Worm (Caenorhabditis elegans) whole organism, L4 larva: ENCODE results near the gene sdz-38.
A peak's percentile ranks its signal among the peaks of the same experiment; 100 is the strongest.

Experiments
- D1046.2 ChIP-seq: fragments of 200-800 bp; sonication (Bioruptor generic); IDR thresholded peaks from 2 replicates; pipeline ENCODE4 v1.3.6; 2022; ENCODE audit warnings: missing genetic modification characterization, missing compliant biosample characterization
- R02D3.7 ChIP-seq: fragments of 150-350 bp; sonication (generic microtip); optimal IDR thresholded peaks from 3 replicates; lab custom pipeline; 2014; ENCODE audit warnings: missing biosample characterization, missing genetic modification characterization
- Y105C5A.15 ChIP-seq: fragments of 200-800 bp; sonication (Bioruptor generic); IDR thresholded peaks from 2 replicates; pipeline ENCODE4 v1.3.6; 2022; ENCODE audit warnings: missing genetic modification characterization, missing compliant biosample characterization
- Y75B8A.6 ChIP-seq: fragments of 200-800 bp; sonication (Bioruptor generic); IDR thresholded peaks from 2 replicates; pipeline ENCODE4 v1.3.6; 2022; ENCODE audit warnings: missing genetic modification reagents, missing genetic modification characterization, missing compliant biosample characterization
- ZK337.2 ChIP-seq: fragments of 200-800 bp; sonication (Bioruptor generic); IDR thresholded peaks from 2 replicates; pipeline ENCODE4 v1.3.6; 2022; ENCODE audit warnings: missing genetic modification reagents, missing genetic modification characterization, missing compliant biosample characterization
- aly-2 ChIP-seq: sonication (generic microtip); optimal IDR thresholded peaks from 2 replicates; lab custom pipeline; 2018; ENCODE audit warnings: missing biosample characterization, missing genetic modification characterization
- ama-1 ChIP-seq: fragments of 150-350 bp; optimal IDR thresholded peaks from 2 replicates; lab custom pipeline; 2014; ENCODE audit warnings: inconsistent platforms, mixed read lengths
- arid-1 ChIP-seq: fragments of 200-800 bp; sonication (Bioruptor generic); conservative IDR thresholded peaks from 2 replicates; pipeline ENCODE4 v1.3.6; 2022; ENCODE audit warnings: missing genetic modification reagents, missing genetic modification characterization, missing compliant biosample characterization
- attf-4 ChIP-seq: sonication (generic microtip); optimal IDR thresholded peaks from 3 replicates; lab custom pipeline; 2017; ENCODE audit warnings: missing biosample characterization, missing genetic modification characterization
- ceh-20 ChIP-seq: fragments of 200-800 bp; sonication (Bioruptor generic); IDR thresholded peaks from 2 replicates; pipeline ENCODE4 v1.3.6; 2022; ENCODE audit warnings: missing genetic modification reagents, missing genetic modification characterization, missing compliant biosample characterization
- ceh-32 ChIP-seq: sonication (generic microtip); optimal IDR thresholded peaks from 2 replicates; lab custom pipeline; 2016; ENCODE audit warnings: mild to moderate bottlenecking, missing genetic modification characterization, missing compliant biosample characterization; ENCODE audit not compliant: poor library complexity
- ces-1 ChIP-seq: fragments of 150-350 bp; sonication (generic microtip); optimal IDR thresholded peaks from 4 replicates; lab custom pipeline; 2014; ENCODE audit warnings: missing biosample characterization, missing genetic modification reagents, missing genetic modification characterization
- cey-2 ChIP-seq: sonication (generic microtip); optimal IDR thresholded peaks from 3 replicates; lab custom pipeline; 2017; ENCODE audit warnings: missing genetic modification characterization, mild to moderate bottlenecking, missing compliant biosample characterization, antibody characterized with exemption, borderline replicate concordance; ENCODE audit not compliant: insufficient read depth
- daf-16 ChIP-seq, 3 experiments: sonication (generic microtip); optimal IDR thresholded peaks; 2 replicates each; lab custom pipeline; 2016 to 2017; ENCODE audit warnings: missing genetic modification characterization in 3 of 3, missing genetic modification reagents in 3 of 3, mild to moderate bottlenecking in 2 of 3, missing compliant biosample characterization in 2 of 3, missing biosample characterization in 1 of 3, moderate library complexity in 1 of 3
- dmd-9 ChIP-seq: fragments of 200-800 bp; sonication (Bioruptor generic); IDR thresholded peaks from 2 replicates; pipeline ENCODE4 v1.3.6; 2022; ENCODE audit warnings: missing genetic modification reagents, missing genetic modification characterization, missing compliant biosample characterization
- dpl-1 ChIP-seq: fragments of 150-350 bp; optimal IDR thresholded peaks from 2 replicates; lab custom pipeline; 2014; ENCODE audit warnings: missing biosample characterization, missing genetic modification reagents, missing genetic modification characterization
- duxl-1 ChIP-seq: sonication (generic microtip); optimal IDR thresholded peaks from 2 replicates; lab custom pipeline; 2016; ENCODE audit warnings: mild to moderate bottlenecking, missing genetic modification characterization, moderate library complexity, missing compliant biosample characterization; ENCODE audit not compliant: poor library complexity
- dve-1 ChIP-seq: sonication (generic microtip); optimal IDR thresholded peaks from 2 replicates; lab custom pipeline; 2017; ENCODE audit warnings: antibody characterized with exemption, mild to moderate bottlenecking, missing genetic modification characterization, missing compliant biosample characterization; ENCODE audit not compliant: insufficient read depth
- fos-1 ChIP-seq: fragments of 150-350 bp; optimal IDR thresholded peaks from 2 replicates; lab custom pipeline; 2014; ENCODE audit warnings: missing biosample characterization, missing genetic modification characterization
- gei-8 ChIP-seq: fragments of 200-800 bp; sonication (Bioruptor generic); optimal IDR thresholded peaks from 2 replicates; lab custom pipeline; 2018; ENCODE audit warnings: mild to moderate bottlenecking, missing genetic modification characterization, missing compliant biosample characterization
- hmg-1.1 ChIP-seq: fragments of 200-800 bp; sonication (Bioruptor generic); IDR thresholded peaks from 2 replicates; pipeline ENCODE4 v1.3.6; 2022; ENCODE audit warnings: missing genetic modification reagents, missing genetic modification characterization, missing compliant biosample characterization
- lin-38 ChIP-seq: fragments of 200-800 bp; sonication (Bioruptor generic); IDR thresholded peaks from 2 replicates; pipeline ENCODE4 v1.3.6; 2022; ENCODE audit warnings: missing genetic modification reagents, missing genetic modification characterization, missing compliant biosample characterization
- lir-3 ChIP-seq: sonication (generic microtip); optimal IDR thresholded peaks from 2 replicates; lab custom pipeline; 2016; ENCODE audit warnings: mild to moderate bottlenecking, missing genetic modification characterization, missing compliant biosample characterization
- mdt-29 ChIP-seq: fragments of 200-800 bp; sonication (Bioruptor generic); IDR thresholded peaks from 2 replicates; pipeline ENCODE4 v1.3.6; 2022; ENCODE audit warnings: missing genetic modification reagents, missing genetic modification characterization, missing compliant biosample characterization
- mxl-2 ChIP-seq: fragments of 200-800 bp; sonication (Bioruptor generic); conservative IDR thresholded peaks from 2 replicates; pipeline ENCODE4 v1.3.6; 2022; ENCODE audit warnings: missing genetic modification reagents, missing genetic modification characterization, missing compliant biosample characterization
- mxl-3 ChIP-seq: fragments of 200-800 bp; sonication (Bioruptor generic); optimal IDR thresholded peaks from 2 replicates; lab custom pipeline; 2018; ENCODE audit warnings: mild to moderate bottlenecking, missing genetic modification characterization, missing compliant biosample characterization
- nhr-102 ChIP-seq: sonication (generic microtip); optimal IDR thresholded peaks from 2 replicates; lab custom pipeline; 2016; ENCODE audit warnings: mild to moderate bottlenecking, missing genetic modification characterization, moderate library complexity, missing compliant biosample characterization
- nhr-111 ChIP-seq: fragments of 200-800 bp; sonication (Bioruptor generic); optimal IDR thresholded peaks from 2 replicates; lab custom pipeline; 2018; ENCODE audit warnings: mild to moderate bottlenecking, missing genetic modification characterization, missing compliant biosample characterization
- nhr-237 ChIP-seq: sonication (generic microtip); optimal IDR thresholded peaks from 2 replicates; lab custom pipeline; 2017; ENCODE audit warnings: missing biosample characterization, missing genetic modification characterization
- nhr-28 ChIP-seq: fragments of 150-350 bp; optimal IDR thresholded peaks from 2 replicates; lab custom pipeline; 2014; ENCODE audit warnings: missing biosample characterization, missing genetic modification characterization
- nhr-41 ChIP-seq: fragments of 200-800 bp; sonication (Bioruptor generic); IDR thresholded peaks from 2 replicates; pipeline ENCODE4 v1.3.6; 2022; ENCODE audit warnings: missing genetic modification reagents, missing genetic modification characterization, missing compliant biosample characterization
- nhr-76 ChIP-seq: fragments of 150-350 bp; optimal IDR thresholded peaks from 2 replicates; lab custom pipeline; 2014; ENCODE audit warnings: missing biosample characterization, missing genetic modification characterization
- nhr-77 ChIP-seq: fragments of 150-350 bp; optimal IDR thresholded peaks from 2 replicates; lab custom pipeline; 2014; ENCODE audit warnings: missing biosample characterization, missing genetic modification characterization
- pqm-1 ChIP-seq: sonication (generic microtip); optimal IDR thresholded peaks from 2 replicates; lab custom pipeline; 2017; ENCODE audit warnings: missing biosample characterization, missing genetic modification characterization
- snpc-1.2 ChIP-seq: fragments of 200-800 bp; sonication (Bioruptor generic); IDR thresholded peaks from 2 replicates; pipeline ENCODE4 v1.3.6; 2022; ENCODE audit warnings: missing genetic modification reagents, missing genetic modification characterization, missing compliant biosample characterization
- unc-130 ChIP-seq: sonication (generic microtip); optimal IDR thresholded peaks from 2 replicates; lab custom pipeline; 2016; ENCODE audit warnings: missing genetic modification reagents, missing genetic modification characterization, missing compliant biosample characterization
- unc-39 ChIP-seq: sonication (generic microtip); optimal IDR thresholded peaks from 2 replicates; lab custom pipeline; 2017; ENCODE audit warnings: missing biosample characterization, missing genetic modification characterization
- unc-62 ChIP-seq, 3 experiments: fragments of 150-350 bp in 1 of 3; sonication (generic microtip); optimal IDR thresholded peaks in 2 of 3; peaks in 1 of 3; 1 replicate in 1 of 3; 2 replicates in 2 of 3; lab custom pipeline; 2014 to 2017; ENCODE audit warnings: missing biosample characterization in 3 of 3, missing genetic modification characterization in 3 of 3, missing genetic modification reagents in 3 of 3, missing genotype in 1 of 3
- vab-7 ChIP-seq: fragments of 200-800 bp; sonication (Bioruptor generic); IDR thresholded peaks from 2 replicates; pipeline ENCODE4 v1.3.6; 2022; ENCODE audit warnings: missing genetic modification reagents, missing genetic modification characterization, missing compliant biosample characterization
- zag-1 ChIP-seq: fragments of 150-350 bp; optimal IDR thresholded peaks from 2 replicates; lab custom pipeline; 2014; ENCODE audit warnings: missing biosample characterization, missing genetic modification characterization
- ztf-11 ChIP-seq: fragments of 150-350 bp; optimal IDR thresholded peaks from 2 replicates; lab custom pipeline; 2014; ENCODE audit warnings: missing biosample characterization, missing genetic modification characterization
- ztf-7 ChIP-seq: fragments of 150-350 bp; optimal IDR thresholded peaks from 2 replicates; lab custom pipeline; 2014; ENCODE audit warnings: missing biosample characterization, missing genetic modification characterization

Gene sdz-38

DNA sequence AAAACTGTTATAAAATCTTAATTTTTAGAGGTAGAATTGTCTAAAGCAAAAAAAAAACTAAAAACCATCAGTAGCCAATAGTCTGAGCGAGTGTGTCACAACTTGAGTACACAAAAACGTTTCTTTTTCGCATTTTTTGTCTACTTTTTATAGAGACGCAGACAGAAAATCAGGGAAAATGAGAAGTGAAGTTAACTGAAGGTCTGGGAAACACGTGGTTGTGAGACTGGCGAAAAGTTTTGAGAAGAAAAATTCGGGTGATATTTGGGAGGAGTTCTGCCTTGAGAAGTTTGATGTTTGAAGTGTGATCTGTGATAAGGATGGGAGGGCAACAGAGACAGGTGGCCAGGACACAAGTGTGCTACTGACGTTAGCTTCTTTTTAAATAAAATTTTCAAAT is 44.0 kb downstream of the sdz-38 start (continued):
- TF ChIP-seq nhr-237 (tag; lab: Kevin White, UChicago) = no peak
- TF ChIP-seq nhr-102 = peak; percentile 73

- peak; percentile 2 for TF ChIP-seq nhr-28 (tag; lab: Kevin White, UChicago)
- no peak for TF ChIP-seq Y105C5A.15
- TF ChIP-seq nhr-77 (tag; lab: Kevin White, UChicago) = peak; percentile 35
- no peak for TF ChIP-seq daf-16 (GFP tag; optimal IDR thresholded peaks at IDR 0.05; lab: Kevin White, UChicago)
- peak; percentile 82 for TF ChIP-seq daf-16 (tag; optimal IDR thresholded peaks at IDR 0.05; lab: Kevin White, UChicago)
- TF ChIP-seq pqm-1 (tag; lab: Kevin White, UChicago) = peak; percentile 7
- TF ChIP-seq dve-1 (tag; lab: Kevin White, UChicago) = peak; percentile 24
These were observed 44.8 kb downstream of the sdz-38 start, which contains the start of gene C05C10.3 for ce11 chrII:9936859-9937258. C05C10.3 (minus strand) TSS chrII:9936893.

DNA sequence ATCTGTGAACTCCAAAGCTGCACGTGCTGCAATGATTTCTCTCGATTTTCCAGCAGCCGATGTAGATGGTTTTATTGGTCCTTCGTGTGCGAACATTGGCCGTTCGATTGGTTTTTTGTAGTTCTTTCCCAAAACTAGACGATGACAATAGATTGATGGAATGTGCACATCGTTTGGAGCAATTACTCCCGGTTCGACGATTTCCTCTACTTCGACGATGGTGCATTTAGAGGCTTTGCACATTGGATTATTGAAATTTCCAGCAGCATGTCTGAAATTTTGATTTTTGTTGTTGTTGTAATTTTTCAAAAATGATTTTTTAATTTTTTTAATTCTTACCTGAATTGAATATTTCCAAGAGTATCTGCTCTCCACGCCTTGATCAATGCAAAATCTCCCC is 46.0 kb downstream of the sdz-38 start:
- no peak for TF ChIP-seq ztf-11 (tag; lab: Kevin White, UChicago)
- peak in 1 of 2 experiments; percentile 55 for TF ChIP-seq unc-62 (GFP tag; optimal IDR thresholded peaks at IDR 0.05 in 1 of 2; lab: Kevin White, UChicago)
- no peak for TF ChIP-seq unc-62 (tag; optimal IDR thresholded peaks at IDR 0.05; lab: Kevin White, UChicago)
- no peak for TF ChIP-seq nhr-76
- TF ChIP-seq lin-38 (GFP tag; lab: Robert Waterston, UW) = no peak
- no peak for TF ChIP-seq daf-16 (GFP tag; optimal IDR thresholded peaks at IDR 0.05; lab: Kevin White, UChicago)
- peak; percentile 21 for TF ChIP-seq daf-16 (tag; optimal IDR thresholded peaks at IDR 0.05; lab: Kevin White, UChicago)

DNA sequence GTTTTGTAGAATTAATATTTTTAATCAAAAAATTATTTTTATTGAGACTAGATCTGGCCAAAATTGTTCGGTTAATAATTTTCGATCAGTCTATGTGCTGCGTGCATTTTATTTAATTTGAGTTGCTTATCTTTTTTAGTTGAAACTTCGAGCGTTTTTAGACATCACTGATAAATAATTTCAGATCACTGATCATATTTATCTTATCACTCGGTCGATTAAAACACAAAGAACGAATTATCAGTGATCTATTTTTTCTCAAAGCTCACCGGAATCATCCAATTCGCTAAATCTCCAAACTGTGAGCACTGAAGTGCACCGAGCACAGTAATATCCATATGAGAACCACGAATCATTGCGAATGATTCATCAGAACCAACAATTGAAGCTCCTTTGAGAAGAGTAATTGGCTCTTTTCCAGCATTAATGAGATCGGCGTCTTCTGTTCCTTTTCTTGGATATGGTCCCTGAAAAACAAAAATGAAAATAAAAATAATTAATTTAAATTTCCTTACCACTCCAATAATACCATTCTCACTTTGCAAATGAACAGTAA is 46.5 kb downstream of the sdz-38 start:
- TF ChIP-seq fos-1 (no peak), nhr-77 (tag; lab: Kevin White, UChicago) (no peak), Y75B8A.6 (GFP tag; lab: Robert Waterston, UW) (no peak), hmg-1.1 (GFP tag; lab: Robert Waterston, UW) (no peak), unc-130 (GFP tag; lab: Kevin White, UChicago) (no peak), lir-3 (tag; lab: Kevin White, UChicago) (no peak), D1046.2 (GFP tag; lab: Robert Waterston, UW) (no peak), snpc-1.2 (no peak), unc-62 (GFP tag; optimal IDR thresholded peaks at IDR 0.05 in 1 of 2; lab: Kevin White, UChicago) (no peak), unc-62 (tag; optimal IDR thresholded peaks at IDR 0.05; lab: Kevin White, UChicago) (no peak), nhr-76 (no peak), nhr-111 (GFP tag; lab: Kevin White, UChicago) (no peak), dmd-9 (GFP tag; lab: Robert Waterston, UW) (no peak), ZK337.2 (GFP tag; lab: Robert Waterston, UW) (no peak), nhr-102 (no peak), ces-1 (no peak), unc-39 (tag; lab: Kevin White, UChicago) (no peak), mdt-29 (no peak), vab-7 (GFP tag; lab: Robert Waterston, UW) (no peak), ceh-32 (tag; lab: Kevin White, UChicago) (no peak), nhr-28 (tag; lab: Kevin White, UChicago) (peak; percentile 1), ceh-20 (GFP tag; lab: Robert Waterston, UW) (no peak), R02D3.7 (tag; lab: Kevin White, UChicago) (no peak), mxl-2 (no peak), nhr-237 (tag; lab: Kevin White, UChicago) (no peak), attf-4 (tag; lab: Kevin White, UChicago) (no peak), ztf-7 (tag; lab: Kevin White, UChicago) (no peak), Y105C5A.15 (no peak), mxl-3 (GFP tag; lab: Kevin White, UChicago) (no peak), duxl-1 (tag; lab: Kevin White, UChicago) (peak; percentile 26), zag-1 (tag; lab: Kevin White, UChicago) (no peak), ama-1 (lab: Kevin White, UChicago) (no peak), daf-16 (GFP tag; optimal IDR thresholded peaks at IDR 0.05; lab: Kevin White, UChicago) (no peak), daf-16 (tag; optimal IDR thresholded peaks at IDR 0.05; lab: Kevin White, UChicago) (peak; percentile 56), dpl-1 (GFP tag; lab: Kevin White, UChicago) (no peak), arid-1 (GFP tag; lab: Robert Waterston, UW) (no peak), nhr-41 (GFP tag; lab: Robert Waterston, UW) (no peak), gei-8 (no peak), aly-2 (tag; lab: Kevin White, UChicago) (no peak), cey-2 (tag; lab: Kevin White, UChicago) (no peak)
